Worm (Caenorhabditis elegans) whole organism, L3 larva: Measurements from ENCODE around the gene ZK1320.13.

Experiments used
- ZK546.5 ChIP-seq: sonication (generic microtip); optimal IDR thresholded peaks from 2 replicates; lab custom pipeline; 2017; ENCODE audit warnings: missing biosample characterization, missing genetic modification characterization
- egl-27 ChIP-seq: sonication (generic microtip); optimal IDR thresholded peaks from 4 replicates; lab custom pipeline; 2017; ENCODE audit warnings: missing biosample characterization, missing genetic modification reagents, missing genetic modification characterization
- pha-4 ChIP-seq: fragments of 150-350 bp; optimal IDR thresholded peaks from 2 replicates; lab custom pipeline; 2014; ENCODE audit warnings: missing biosample characterization, missing genetic modification reagents, missing genetic modification characterization
- unc-39 ChIP-seq: sonication (generic microtip); optimal IDR thresholded peaks from 4 replicates; lab custom pipeline; 2017; ENCODE audit warnings: missing biosample characterization, missing genetic modification characterization
- unc-62 ChIP-seq: fragments of 150-350 bp; sonication (generic microtip); optimal IDR thresholded peaks from 4 replicates; lab custom pipeline; 2014; ENCODE audit warnings: missing biosample characterization, missing genetic modification reagents, missing genetic modification characterization

DNA sequence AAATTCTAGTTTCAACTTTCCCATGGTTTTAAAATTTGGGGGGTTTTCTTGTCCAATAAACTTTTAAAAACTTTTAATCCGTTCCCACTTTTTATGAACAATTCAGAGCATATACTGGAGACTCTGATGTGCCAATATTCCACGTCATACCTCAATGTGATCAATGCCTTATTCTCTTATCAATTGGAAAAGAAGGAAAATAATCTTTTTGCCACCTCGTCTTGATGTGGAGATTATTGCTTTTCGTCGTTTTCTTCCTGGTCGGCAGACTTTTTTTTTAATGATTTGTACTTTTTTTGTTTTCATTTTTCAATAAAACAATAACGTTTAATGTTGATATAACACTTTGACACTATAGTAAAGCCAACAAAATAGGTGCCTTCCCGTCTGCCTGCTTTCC lies 3.1 kb upstream of the ZK1320.13 start:
- no peak for TF ChIP-seq unc-39
- no peak for TF ChIP-seq egl-27
- TF ChIP-seq unc-62 (GFP tag; lab: Kevin White, UChicago): no peak
- TF ChIP-seq ZK546.5: no peak
- TF ChIP-seq pha-4 (tag; lab: Kevin White, UChicago): no peak
